Fruit fly (Drosophila melanogaster) whole organism, embryonic: ENCODE data around the gene Snm1.

Experiments used
- Adf1 ChIP-seq: fragments of 200-800 bp; sonication (Bioruptor generic); IDR thresholded peaks from 2 replicates; pipeline ENCODE4 v1.3.6; 2022; ENCODE audit warnings: missing biosample characterization, missing genetic modification characterization
- Awh ChIP-seq: fragments of 200-800 bp; sonication (Bioruptor generic); IDR thresholded peaks from 2 replicates; pipeline ENCODE4, ENCODE4 v1.3.6; 2022; ENCODE audit warnings: missing biosample characterization, missing genetic modification characterization
- B-H2 ChIP-seq: fragments of 200-800 bp; sonication (Bioruptor generic); optimal IDR thresholded peaks from 2 replicates; lab custom pipeline; 2018; ENCODE audit warnings: missing biosample characterization, mild to moderate bottlenecking, missing genetic modification characterization
- CG10321 ChIP-seq: fragments of 200-800 bp; sonication (Bioruptor generic); IDR thresholded peaks from 2 replicates; pipeline ENCODE4 v1.3.6; 2022; ENCODE audit warnings: missing biosample characterization, missing genetic modification characterization
- CG10543 ChIP-seq: fragments of 200-800 bp; sonication (Bioruptor generic); optimal IDR thresholded peaks from 3 replicates; lab custom pipeline; 2017; ENCODE audit warnings: missing biosample characterization, mild to moderate bottlenecking, missing genetic modification characterization, moderate library complexity
- CG11085 ChIP-seq: fragments of 200-800 bp; sonication (Bioruptor generic); IDR thresholded peaks from 2 replicates; pipeline ENCODE4 v1.3.6; 2022; ENCODE audit warnings: missing biosample characterization, missing genetic modification characterization
- CG12236 ChIP-seq: fragments of 200-800 bp; sonication (Bioruptor generic); optimal IDR thresholded peaks from 2 replicates; lab custom pipeline; 2016; ENCODE audit warnings: missing biosample characterization, missing genetic modification characterization
- CG13123 ChIP-seq: fragments of 200-800 bp; sonication (Bioruptor generic); optimal IDR thresholded peaks from 2 replicates; lab custom pipeline; 2016; ENCODE audit warnings: missing biosample characterization, missing genetic modification characterization
- CG13775 ChIP-seq: fragments of 200-800 bp; sonication (Bioruptor generic); optimal IDR thresholded peaks from 3 replicates; lab custom pipeline; 2017; ENCODE audit warnings: missing biosample characterization, mild to moderate bottlenecking, missing genetic modification characterization
- CG14014 ChIP-seq: fragments of 200-800 bp; sonication (Bioruptor generic); IDR thresholded peaks from 2 replicates; pipeline ENCODE4 v1.3.6; 2022; ENCODE audit warnings: missing biosample characterization, missing genetic modification characterization
- CG16813 ChIP-seq: fragments of 200-800 bp; sonication (Bioruptor generic); IDR thresholded peaks from 3 replicates; pipeline ENCODE4 v1.3.6; 2022; ENCODE audit warnings: missing biosample characterization, missing genetic modification characterization; ENCODE audit not compliant: partially characterized antibody
- CG16815 ChIP-seq: fragments of 200-800 bp; sonication (Bioruptor generic); optimal IDR thresholded peaks from 3 replicates; lab custom pipeline; 2017; ENCODE audit warnings: missing biosample characterization, mild to moderate bottlenecking, missing genetic modification characterization
- CG17328 ChIP-seq: fragments of 200-800 bp; sonication (Bioruptor generic); IDR thresholded peaks from 2 replicates; pipeline ENCODE4 v1.3.6; 2022; ENCODE audit warnings: missing biosample characterization, missing genetic modification characterization
- CG17612 ChIP-seq: fragments of 200-800 bp; sonication (Bioruptor generic); IDR thresholded peaks from 2 replicates; pipeline ENCODE4 v1.3.6; 2022; ENCODE audit warnings: missing biosample characterization, missing genetic modification characterization
- CG2678 ChIP-seq: fragments of 200-800 bp; sonication (Bioruptor generic); optimal IDR thresholded peaks from 3 replicates; lab custom pipeline; 2019; ENCODE audit warnings: missing biosample characterization, mild to moderate bottlenecking, missing genetic modification characterization, moderate library complexity
- CG3281 ChIP-seq: fragments of 200-800 bp; sonication (Bioruptor generic); optimal IDR thresholded peaks from 3 replicates; lab custom pipeline; 2017; ENCODE audit warnings: missing biosample characterization, mild to moderate bottlenecking, missing genetic modification characterization
- CG33213 ChIP-seq: fragments of 200-800 bp; sonication (Bioruptor generic); optimal IDR thresholded peaks from 3 replicates; lab custom pipeline; 2016; ENCODE audit warnings: missing biosample characterization, missing genetic modification characterization
- CG34376 ChIP-seq: fragments of 200-800 bp; sonication (Bioruptor generic); optimal IDR thresholded peaks from 2 replicates; lab custom pipeline; 2018; ENCODE audit warnings: missing biosample characterization, mild to moderate bottlenecking, missing genetic modification characterization
- CG42726 ChIP-seq: fragments of 200-800 bp; sonication (Bioruptor generic); IDR thresholded peaks from 2 replicates; pipeline ENCODE4 v1.3.6; 2022; ENCODE audit warnings: missing biosample characterization, missing genetic modification characterization; ENCODE audit not compliant: partially characterized antibody
- CG4282 ChIP-seq: fragments of 200-800 bp; sonication (Bioruptor generic); optimal IDR thresholded peaks from 2 replicates; lab custom pipeline; 2016; ENCODE audit warnings: missing biosample characterization, missing genetic modification characterization
- CG4328 ChIP-seq: fragments of 200-800 bp; sonication (Bioruptor generic); optimal IDR thresholded peaks from 3 replicates; lab custom pipeline; 2017; ENCODE audit warnings: missing biosample characterization, missing genetic modification reagents, missing genetic modification characterization
- CG4707 ChIP-seq: fragments of 200-800 bp; sonication (Bioruptor generic); optimal IDR thresholded peaks from 2 replicates; lab custom pipeline; 2018; ENCODE audit warnings: missing biosample characterization, mild to moderate bottlenecking, missing genetic modification characterization, moderate library complexity
- CG7987 ChIP-seq: fragments of 200-800 bp; sonication (Bioruptor generic); optimal IDR thresholded peaks from 2 replicates; lab custom pipeline; 2018; ENCODE audit warnings: missing biosample characterization, mild to moderate bottlenecking, missing genetic modification characterization, moderate library complexity
- Camta ChIP-seq: fragments of 200-800 bp; sonication (Bioruptor generic); optimal IDR thresholded peaks from 2 replicates; lab custom pipeline; 2016; ENCODE audit warnings: missing biosample characterization, missing genetic modification characterization
- D19B ChIP-seq: fragments of 200-800 bp; sonication (Bioruptor generic); optimal IDR thresholded peaks from 2 replicates; lab custom pipeline; 2017; ENCODE audit warnings: missing biosample characterization, mild to moderate bottlenecking, missing genetic modification characterization
- Dref ChIP-seq: fragments of 200-800 bp; sonication (Bioruptor generic); IDR thresholded peaks from 2 replicates; pipeline ENCODE4 v1.3.6; 2022; ENCODE audit warnings: missing biosample characterization, missing genetic modification characterization
- HLH4C ChIP-seq: fragments of 200-800 bp; sonication (Bioruptor generic); IDR thresholded peaks from 3 replicates; pipeline ENCODE4 v1.3.6; 2022; ENCODE audit warnings: missing biosample characterization, missing genetic modification characterization; ENCODE audit not compliant: partially characterized antibody
- HLH54F ChIP-seq: fragments of 200-800 bp; sonication (Bioruptor generic); optimal IDR thresholded peaks from 3 replicates; lab custom pipeline; 2016; ENCODE audit warnings: missing biosample characterization, missing genetic modification characterization
- HLHmδ ChIP-seq: fragments of 200-800 bp; sonication (Bioruptor generic); optimal IDR thresholded peaks from 2 replicates; lab custom pipeline; 2018; ENCODE audit warnings: missing biosample characterization, mild to moderate bottlenecking, missing genetic modification characterization, moderate library complexity
- Med ChIP-seq: fragments of 200-800 bp; sonication (Bioruptor generic); peaks from one replicate; lab custom pipeline; 2016; ENCODE audit warnings: missing biosample characterization, missing genetic modification characterization, mild to moderate bottlenecking, inconsistent platforms, moderate library complexity
- NC2β ChIP-seq: fragments of 200-800 bp; sonication (Bioruptor generic); optimal IDR thresholded peaks from 2 replicates; lab custom pipeline; 2016; ENCODE audit warnings: missing biosample characterization, missing genetic modification characterization
- Scr ChIP-seq: fragments of 200-800 bp; sonication (Bioruptor generic); IDR thresholded peaks from 2 replicates; pipeline ENCODE4 v1.3.6; 2022; ENCODE audit warnings: missing biosample characterization, missing genetic modification characterization; ENCODE audit not compliant: partially characterized antibody
- Sin3A ChIP-seq: fragments of >200 bp; optimal IDR thresholded peaks from 2 replicates; lab custom pipeline; 2018
- Tbp ChIP-seq: fragments of >200 bp; optimal IDR thresholded peaks from 2 replicates; lab custom pipeline; 2018; ENCODE audit warnings: missing biosample characterization, missing genetic modification characterization
- Usf ChIP-seq: fragments of 200-800 bp; sonication (Bioruptor generic); optimal IDR thresholded peaks from 2 replicates; lab custom pipeline; 2017; ENCODE audit warnings: missing genotype, missing biosample characterization, missing genetic modification characterization
- YL-1 ChIP-seq: fragments of 200-800 bp; sonication (Bioruptor generic); optimal IDR thresholded peaks from 3 replicates; lab custom pipeline; 2017; ENCODE audit warnings: missing biosample characterization, mild to moderate bottlenecking, missing genetic modification characterization
- abd-A ChIP-seq: fragments of 200-800 bp; sonication (Bioruptor generic); optimal IDR thresholded peaks from 3 replicates; lab custom pipeline; 2019; ENCODE audit warnings: missing biosample characterization, mild to moderate bottlenecking, missing genetic modification characterization, moderate library complexity
- cg ChIP-seq: fragments of 200-800 bp; sonication (Bioruptor generic); optimal IDR thresholded peaks from 3 replicates; lab custom pipeline; 2019; ENCODE audit warnings: missing biosample characterization, mild to moderate bottlenecking, missing genetic modification characterization, moderate library complexity
- emc ChIP-seq: fragments of 200-800 bp; sonication (Bioruptor generic); optimal IDR thresholded peaks from 2 replicates; lab custom pipeline; 2016; ENCODE audit warnings: missing biosample characterization, missing genetic modification characterization
- fd96Cb ChIP-seq: fragments of 200-800 bp; sonication (Bioruptor generic); optimal IDR thresholded peaks from 2 replicates; lab custom pipeline; 2018; ENCODE audit warnings: missing biosample characterization, mild to moderate bottlenecking, missing genetic modification characterization, moderate library complexity
- ftz-f1 ChIP-seq: fragments of 200-800 bp; sonication (Bioruptor generic); optimal IDR thresholded peaks from 2 replicates; lab custom pipeline; 2016; ENCODE audit warnings: missing biosample characterization, missing genetic modification characterization
- hbn ChIP-seq: fragments of 200-800 bp; sonication (Bioruptor generic); IDR thresholded peaks from 2 replicates; pipeline ENCODE4 v1.3.6; 2022; ENCODE audit warnings: missing biosample characterization, missing genetic modification characterization; ENCODE audit not compliant: partially characterized antibody
- insv ChIP-seq, 2 experiments: fragments of 200-800 bp; sonication (Bioruptor generic); optimal IDR thresholded peaks; 3 replicates each; lab custom pipeline; 2016 to 2018; ENCODE audit warnings: missing biosample characterization in 2 of 2, missing genetic modification characterization in 2 of 2
- nerfin-2 ChIP-seq: fragments of 200-800 bp; sonication (Bioruptor generic); IDR thresholded peaks from 2 replicates; pipeline ENCODE4 v1.3.6; 2022; ENCODE audit warnings: missing biosample characterization, missing genetic modification characterization; ENCODE audit not compliant: partially characterized antibody
- nmo ChIP-seq: fragments of 200-800 bp; sonication (Bioruptor generic); optimal IDR thresholded peaks from 2 replicates; lab custom pipeline; 2018; ENCODE audit warnings: missing biosample characterization, mild to moderate bottlenecking, missing genetic modification characterization, moderate library complexity
- phol ChIP-seq: fragments of 200-800 bp; sonication (Bioruptor generic); optimal IDR thresholded peaks from 3 replicates; lab custom pipeline; 2018; ENCODE audit warnings: missing biosample characterization, mild to moderate bottlenecking, missing genetic modification characterization, moderate library complexity
- seq ChIP-seq: fragments of 200-800 bp; sonication (Bioruptor generic); IDR thresholded peaks from 2 replicates; pipeline ENCODE4 v1.3.6; 2022; ENCODE audit warnings: missing biosample characterization, missing genetic modification characterization
- sr ChIP-seq: fragments of 200-800 bp; sonication (Bioruptor generic); IDR thresholded peaks from 3 replicates; pipeline ENCODE4 v1.3.6; 2022; ENCODE audit warnings: missing biosample characterization, missing genetic modification characterization
- tll ChIP-seq, 2 experiments: fragments of 200-800 bp in 1 of 2; fragments of >200 bp in 1 of 2; sonication (Bioruptor generic) in 1 of 2; optimal IDR thresholded peaks; 2 replicates each; lab custom pipeline; 2017 to 2019; ENCODE audit warnings: missing biosample characterization in 2 of 2, missing genetic modification characterization in 2 of 2, mild to moderate bottlenecking in 1 of 2, moderate library complexity in 1 of 2
- usp ChIP-seq: fragments of >200 bp; optimal IDR thresholded peaks from 2 replicates; lab custom pipeline; 2017; ENCODE audit warnings: missing biosample characterization, missing genetic modification characterization
- z ChIP-seq: fragments of 200-800 bp; sonication (Bioruptor generic); IDR thresholded peaks from 3 replicates; pipeline ENCODE4 v1.3.6; 2022; ENCODE audit warnings: missing biosample characterization, missing genetic modification characterization

Gene Snm1

dm6 chr3R:5592009-5592572 lies 37.2 kb downstream of the Snm1 start (continued):
- peak; percentile 67; the same call in 2 of the 3 replicates for TF ChIP-seq sr (GFP tag; lab: Robert Waterston, UW)
- TF ChIP-seq CG12236 (GFP tag; lab: Kevin White, UChicago), result no peak
- peak; percentile 63 for TF ChIP-seq ftz-f1
- no peak for TF ChIP-seq HLH54F (GFP tag; lab: Kevin White, UChicago)
- no peak for TF ChIP-seq seq
- TF ChIP-seq hbn (GFP tag; lab: Robert Waterston, UW), result no peak
- no peak for TF ChIP-seq CG2678 (tag; lab: Kevin White, UChicago)
- 0 out of 2 replicates have a peak, but pooled peaks have one; percentile 28 for TF ChIP-seq nerfin-2 (GFP tag; lab: Robert Waterston, UW)
- peak; percentile 13 for TF ChIP-seq CG10543 (GFP tag; lab: Kevin White, UChicago)
- TF ChIP-seq HLH4C (GFP tag; lab: Robert Waterston, UW), result peak; percentile 45; the same call in 1 of the 3 replicates
- TF ChIP-seq Med (GFP tag; lab: Kevin White, UChicago), result peak; percentile 73
- TF ChIP-seq CG11085 (GFP tag; lab: Robert Waterston, UW), result no peak
- no peak for TF ChIP-seq CG13123 (GFP tag; lab: Kevin White, UChicago)
- no peak for TF ChIP-seq CG17328 (GFP tag; lab: Robert Waterston, UW)
- no peak for TF ChIP-seq CG4328
- peak; percentile 28 for TF ChIP-seq phol
- TF ChIP-seq Awh (GFP tag; lab: Robert Waterston, UW), result no peak
- TF ChIP-seq Usf (GFP tag; lab: Kevin White, UChicago), result peak; percentile 91
- peak; percentile 43 to 88 for TF ChIP-seq insv (GFP tag; optimal IDR thresholded peaks at IDR 0.05; lab: Kevin White, UChicago)
- TF ChIP-seq CG4707 (GFP tag; lab: Kevin White, UChicago), result no peak
- peak; percentile 28 for TF ChIP-seq B-H2 (GFP tag; lab: Kevin White, UChicago)
- TF ChIP-seq cg, result no peak
- no peak for TF ChIP-seq nmo
- TF ChIP-seq Dref (GFP tag; lab: Robert Waterston, UW), result no peak
- no peak for TF ChIP-seq CG33213 (GFP tag; lab: Kevin White, UChicago)
- no peak for TF ChIP-seq CG16815 (GFP tag; lab: Kevin White, UChicago)
- TF ChIP-seq Scr (GFP tag; lab: Robert Waterston, UW), result no peak
- no peak for TF ChIP-seq CG42726 (GFP tag; lab: Robert Waterston, UW)
- TF ChIP-seq fd96Cb (tag; lab: Kevin White, UChicago), result no peak
- no peak for TF ChIP-seq Tbp (GFP tag; lab: Kevin White, UChicago)
- TF ChIP-seq CG7987 (GFP tag; lab: Kevin White, UChicago), result no peak
- TF ChIP-seq CG14014 (GFP tag; lab: Robert Waterston, UW), result no peak
- no peak for TF ChIP-seq Adf1 (GFP tag; lab: Robert Waterston, UW)
- peak; percentile 96 for TF ChIP-seq CG10321 (GFP tag; lab: Robert Waterston, UW)
- TF ChIP-seq emc (GFP tag; lab: Kevin White, UChicago), result no peak
- no peak for TF ChIP-seq D19B (GFP tag; lab: Kevin White, UChicago)
- no peak for TF ChIP-seq CG4282
- no peak for TF ChIP-seq CG13775 (GFP tag; lab: Kevin White, UChicago)
- no peak for TF ChIP-seq CG16813 (GFP tag; lab: Robert Waterston, UW)
- no peak for TF ChIP-seq usp
- TF ChIP-seq YL-1 (GFP tag; lab: Kevin White, UChicago), result peak; percentile 78
- no peak for TF ChIP-seq Camta (GFP tag; lab: Kevin White, UChicago)
- TF ChIP-seq tll (GFP tag; optimal IDR thresholded peaks at IDR 0.05; lab: Kevin White, UChicago), result no peak
- peak; percentile 3 for TF ChIP-seq CG3281 (GFP tag; lab: Kevin White, UChicago)
- TF ChIP-seq Sin3A (lab: Kevin White, UChicago), result no peak
- TF ChIP-seq HLHmδ, result no peak
- TF ChIP-seq abd-A, result no peak
- TF ChIP-seq CG34376, result peak; percentile 5
- no peak for TF ChIP-seq CG17612
- TF ChIP-seq NC2β, result no peak
- TF ChIP-seq z, result no peak
